Fruit fly (Drosophila melanogaster) whole organism, prepupa: ENCODE measurements around the gene X11Lbeta.
A peak's percentile ranks its signal among the peaks of the same experiment; 100 is the strongest.

ENCODE experiments used
- Blimp-1 ChIP-seq: fragments of 200-800 bp; sonication (Bioruptor generic); optimal IDR thresholded peaks from 3 replicates; lab custom pipeline; 2017; ENCODE audit warnings: missing biosample characterization, missing genetic modification characterization, mild to moderate bottlenecking, moderate library complexity, missing genetic modification reagents
- CG10631 ChIP-seq: fragments of 200-800 bp; sonication (Bioruptor generic); optimal IDR thresholded peaks from 2 replicates; lab custom pipeline; 2016; ENCODE audit warnings: missing biosample characterization, missing genetic modification characterization
- CG10669 ChIP-seq: fragments of 200-800 bp; sonication (Bioruptor generic); optimal IDR thresholded peaks from 3 replicates; lab custom pipeline; 2018; ENCODE audit warnings: missing biosample characterization, mild to moderate bottlenecking, missing genetic modification characterization, moderate library complexity
- CG11902 ChIP-seq: fragments of 200-800 bp; sonication (Bioruptor generic); optimal IDR thresholded peaks from 3 replicates; lab custom pipeline; 2016; ENCODE audit warnings: missing biosample characterization, missing genetic modification characterization
- CG15336 ChIP-seq: fragments of 200-800 bp; sonication (Bioruptor generic); IDR thresholded peaks from 2 replicates; pipeline ENCODE4 v1.3.6; 2022; ENCODE audit warnings: missing biosample characterization, missing genetic modification characterization
- CG1621 ChIP-seq: fragments of 200-800 bp; sonication (Bioruptor generic); optimal IDR thresholded peaks from 3 replicates; lab custom pipeline; 2018; ENCODE audit warnings: missing biosample characterization, mild to moderate bottlenecking, missing genetic modification characterization
- CG3032 ChIP-seq: fragments of 200-800 bp; optimal IDR thresholded peaks from 2 replicates; lab custom pipeline; 2019; ENCODE audit warnings: missing biosample characterization, mild to moderate bottlenecking, missing genetic modification characterization, moderate library complexity
- CG31627 ChIP-seq: fragments of 200-800 bp; sonication (Bioruptor generic); optimal IDR thresholded peaks from 3 replicates; lab custom pipeline; 2016; ENCODE audit warnings: missing biosample characterization, missing genetic modification characterization
- CG32006 ChIP-seq: fragments of 200-800 bp; sonication (Bioruptor generic); optimal IDR thresholded peaks from 3 replicates; lab custom pipeline; 2017; ENCODE audit warnings: missing biosample characterization, mild to moderate bottlenecking, missing genetic modification characterization
- CG4318 ChIP-seq: fragments of 200-800 bp; sonication (Bioruptor generic); optimal IDR thresholded peaks from 3 replicates; lab custom pipeline; 2017; ENCODE audit warnings: missing biosample characterization, mild to moderate bottlenecking, missing genetic modification characterization
- CG6163 ChIP-seq: fragments of 200-800 bp; sonication (Bioruptor generic); IDR thresholded peaks from 3 replicates; pipeline ENCODE4 v1.3.6; 2022; ENCODE audit warnings: missing biosample characterization, missing genetic modification characterization
- CG6792 ChIP-seq: fragments of 200-800 bp; sonication (Bioruptor generic); optimal IDR thresholded peaks from 3 replicates; lab custom pipeline; 2016; ENCODE audit warnings: missing biosample characterization, missing genetic modification characterization
- CG6808 ChIP-seq: fragments of 200-800 bp; sonication (Bioruptor generic); optimal IDR thresholded peaks from 3 replicates; lab custom pipeline; 2017; ENCODE audit warnings: missing biosample characterization, missing genetic modification characterization, mild to moderate bottlenecking, moderate library complexity, missing genetic modification reagents
- CG8119 ChIP-seq: fragments of 200-800 bp; sonication (Bioruptor generic); IDR thresholded peaks from 3 replicates; pipeline ENCODE4 v1.3.6; 2022; ENCODE audit warnings: missing biosample characterization, missing genetic modification characterization
- Eip75B ChIP-seq: fragments of 200-800 bp; sonication (Bioruptor generic); optimal IDR thresholded peaks from 3 replicates; lab custom pipeline; 2016; ENCODE audit warnings: missing biosample characterization, missing genetic modification characterization
- Eip78C ChIP-seq: fragments of 200-800 bp; sonication (Bioruptor generic); peaks from one replicate; lab custom pipeline; 2016; ENCODE audit warnings: missing biosample characterization, missing genetic modification characterization
- Eip93F ChIP-seq: fragments of 200-800 bp; sonication (Bioruptor generic); optimal IDR thresholded peaks from 2 replicates; lab custom pipeline; 2016; ENCODE audit warnings: missing biosample characterization, mild to moderate bottlenecking, missing genetic modification characterization
- Ets21C ChIP-seq: fragments of 200-800 bp; sonication (Bioruptor generic); optimal IDR thresholded peaks from 3 replicates; lab custom pipeline; 2016; ENCODE audit warnings: missing biosample characterization, missing genetic modification characterization
- Ets96B ChIP-seq: fragments of 200-800 bp; optimal IDR thresholded peaks from 2 replicates; lab custom pipeline; 2019; ENCODE audit warnings: missing biosample characterization, mild to moderate bottlenecking, missing genetic modification characterization, moderate library complexity
- Hr39 ChIP-seq: fragments of 200-800 bp; sonication (Bioruptor generic); optimal IDR thresholded peaks from 2 replicates; lab custom pipeline; 2016; ENCODE audit warnings: missing biosample characterization, missing genetic modification characterization
- Hr4 ChIP-seq: fragments of 200-800 bp; sonication (Bioruptor generic); optimal IDR thresholded peaks from 3 replicates; lab custom pipeline; 2016; ENCODE audit warnings: missing biosample characterization, missing genetic modification characterization
- Lpt ChIP-seq: fragments of 200-800 bp; sonication (Bioruptor generic); optimal IDR thresholded peaks from 3 replicates; lab custom pipeline; 2016; ENCODE audit warnings: missing biosample characterization, missing genetic modification characterization
- Smox ChIP-seq: fragments of 200-800 bp; sonication (Bioruptor generic); optimal IDR thresholded peaks from 3 replicates; lab custom pipeline; 2016; ENCODE audit warnings: missing biosample characterization, missing genetic modification characterization
- Sox102F ChIP-seq: fragments of 200-800 bp; sonication (Bioruptor generic); optimal IDR thresholded peaks from 2 replicates; lab custom pipeline; 2016; ENCODE audit warnings: missing biosample characterization, mild to moderate bottlenecking, missing genetic modification characterization
- Sox14 ChIP-seq: fragments of 200-800 bp; sonication (Bioruptor generic); optimal IDR thresholded peaks from 3 replicates; lab custom pipeline; 2016; ENCODE audit warnings: missing biosample characterization, missing genetic modification characterization
- Sox15 ChIP-seq: fragments of 200-800 bp; sonication (Bioruptor generic); optimal IDR thresholded peaks from 3 replicates; lab custom pipeline; 2016; ENCODE audit warnings: missing biosample characterization, missing genetic modification characterization
- achi ChIP-seq: fragments of 200-800 bp; sonication (Bioruptor generic); optimal IDR thresholded peaks from 3 replicates; lab custom pipeline; 2016; ENCODE audit warnings: missing biosample characterization, missing genetic modification characterization
- acj6 ChIP-seq: fragments of 200-800 bp; sonication (Bioruptor generic); optimal IDR thresholded peaks from 3 replicates; lab custom pipeline; 2016; ENCODE audit warnings: missing biosample characterization, missing genetic modification characterization
- cyc ChIP-seq: fragments of 200-800 bp; sonication (Bioruptor generic); optimal IDR thresholded peaks from 3 replicates; lab custom pipeline; 2016; ENCODE audit warnings: missing biosample characterization, missing genetic modification characterization
- dac ChIP-seq: fragments of 200-800 bp; sonication (Bioruptor generic); optimal IDR thresholded peaks from 2 replicates; lab custom pipeline; 2017; ENCODE audit warnings: missing biosample characterization, mild to moderate bottlenecking, missing genetic modification characterization
- dsx ChIP-seq: fragments of 200-800 bp; optimal IDR thresholded peaks from 3 replicates; lab custom pipeline; 2019; ENCODE audit warnings: missing biosample characterization, mild to moderate bottlenecking, missing genetic modification characterization, moderate library complexity; ENCODE audit not compliant: poor library complexity, severe bottlenecking
- esn ChIP-seq: fragments of 200-800 bp; sonication (Bioruptor generic); optimal IDR thresholded peaks from 2 replicates; lab custom pipeline; 2016; ENCODE audit warnings: missing biosample characterization, mild to moderate bottlenecking, missing genetic modification characterization, moderate library complexity
- fd59A ChIP-seq: fragments of 200-800 bp; sonication (Bioruptor generic); optimal IDR thresholded peaks from 2 replicates; lab custom pipeline; 2017; ENCODE audit warnings: missing biosample characterization, mild to moderate bottlenecking, missing genetic modification characterization, missing genetic modification reagents
- fd85E ChIP-seq: fragments of 200-800 bp; sonication (Bioruptor generic); optimal IDR thresholded peaks from 3 replicates; lab custom pipeline; 2016; ENCODE audit warnings: missing biosample characterization, missing genetic modification characterization
- fkh ChIP-seq: fragments of 200-800 bp; sonication (Bioruptor generic); optimal IDR thresholded peaks from 3 replicates; lab custom pipeline; 2017; ENCODE audit warnings: missing biosample characterization, mild to moderate bottlenecking, missing genetic modification characterization, moderate library complexity
- net ChIP-seq: fragments of 200-800 bp; sonication (Bioruptor generic); optimal IDR thresholded peaks from 3 replicates; lab custom pipeline; 2016; ENCODE audit warnings: missing biosample characterization, missing genetic modification characterization
- pdm3 ChIP-seq: fragments of 200-800 bp; sonication (Bioruptor generic); optimal IDR thresholded peaks from 3 replicates; lab custom pipeline; 2016; ENCODE audit warnings: missing biosample characterization, missing genetic modification characterization
- salr ChIP-seq, 2 experiments: fragments of 200-800 bp; sonication (Bioruptor generic); optimal IDR thresholded peaks; 3 replicates each; lab custom pipeline; 2016 to 2018; ENCODE audit warnings: missing biosample characterization in 2 of 2, missing genetic modification characterization in 2 of 2, mild to moderate bottlenecking in 1 of 2
- ss ChIP-seq, 2 experiments: fragments of 200-800 bp; sonication (Bioruptor generic); optimal IDR thresholded peaks; 2 replicates in 1 of 2; 3 replicates in 1 of 2; lab custom pipeline; 2017 to 2018; ENCODE audit warnings: mild to moderate bottlenecking in 2 of 2, missing biosample characterization in 2 of 2, missing genetic modification characterization in 2 of 2, moderate library complexity in 1 of 2
- topi ChIP-seq: fragments of 200-800 bp; sonication (Bioruptor generic); optimal IDR thresholded peaks from 3 replicates; lab custom pipeline; 2016; ENCODE audit warnings: missing biosample characterization, missing genetic modification characterization
- vri ChIP-seq: fragments of 200-800 bp; sonication (Bioruptor generic); optimal IDR thresholded peaks from 3 replicates; lab custom pipeline; 2016; ENCODE audit warnings: missing biosample characterization, mild to moderate bottlenecking, missing genetic modification characterization

X11Lbeta gene

dm6 chrX:10732733-10733455 lies 105.4 kb downstream of the X11Lbeta start:
- TF ChIP-seq achi (no peak), fkh (peak; percentile 80)

- TF ChIP-seq Hr4 (GFP tag; lab: Kevin White, UChicago) (peak; percentile 18), salr (GFP tag; optimal IDR thresholded peaks at IDR 0.05; lab: Kevin White, UChicago) (peak in 1 of 2 experiments; percentile 12), dsx (GFP tag; lab: Kevin White, UChicago) (no peak), Eip93F (GFP tag; lab: Kevin White, UChicago) (no peak), Eip78C (GFP tag; lab: Kevin White, UChicago) (peak; percentile 17), CG10669 (GFP tag; lab: Kevin White, UChicago) (no peak), pdm3 (no peak), CG32006 (GFP tag; lab: Kevin White, UChicago) (no peak), CG1621 (tag; lab: Kevin White, UChicago) (no peak), Sox102F (GFP tag; lab: Kevin White, UChicago) (no peak), Ets96B (tag; lab: Kevin White, UChicago) (no peak), Sox14 (peak; percentile 85), CG6808 (GFP tag; lab: Kevin White, UChicago) (no peak), esn (GFP tag; lab: Kevin White, UChicago) (no peak), Eip75B (GFP tag; lab: Kevin White, UChicago) (no peak), acj6 (GFP tag; lab: Kevin White, UChicago) (no peak), CG11902 (GFP tag; lab: Kevin White, UChicago) (no peak)
Measured at dm6 chrX:10734763-10735681, 107.5 kb downstream of the X11Lbeta start.

dm6 chrX:10735682-10736353 lies 108.3 kb downstream of the X11Lbeta start:
- TF ChIP-seq CG32006 (GFP tag; lab: Kevin White, UChicago) (peak; percentile 54), fd85E (no peak), Blimp-1 (GFP tag; lab: Kevin White, UChicago) (no peak), Sox15 (no peak), achi (peak; percentile 21), CG1621 (tag; lab: Kevin White, UChicago) (peak; percentile 20), Sox14 (peak; percentile 58), CG6792 (GFP tag; lab: Kevin White, UChicago) (no peak), fkh (peak; percentile 21), esn (GFP tag; lab: Kevin White, UChicago) (peak; percentile 9), net (GFP tag; lab: Kevin White, UChicago) (peak; percentile 12), CG10631 (GFP tag; lab: Kevin White, UChicago) (peak; percentile 27), CG4318 (GFP tag; lab: Kevin White, UChicago) (no peak), CG3032 (tag; lab: Kevin White, UChicago) (no peak), Smox (GFP tag; lab: Kevin White, UChicago) (no peak), ss (GFP tag; optimal IDR thresholded peaks at IDR 0.05; lab: Kevin White, UChicago) (peak; percentile 31 to 69), CG15336 (GFP tag; lab: Robert Waterston, UW) (peak; percentile 16; the same call in 1 of the 2 replicates), Hr39 (GFP tag; lab: Kevin White, UChicago) (no peak), pdm3 (peak; percentile 37), Ets21C (GFP tag; lab: Kevin White, UChicago) (no peak), Hr4 (GFP tag; lab: Kevin White, UChicago) (peak; percentile 46), dsx (GFP tag; lab: Kevin White, UChicago) (peak; percentile 53), CG31627 (GFP tag; lab: Kevin White, UChicago) (peak; percentile 20), salr (GFP tag; optimal IDR thresholded peaks at IDR 0.05; lab: Kevin White, UChicago) (no peak), fd59A (GFP tag; lab: Kevin White, UChicago) (no peak), Eip75B (GFP tag; lab: Kevin White, UChicago) (no peak), dac (GFP tag; lab: Kevin White, UChicago) (no peak), CG6163 (GFP tag; lab: Robert Waterston, UW) (peak; percentile 27; the same call in 1 of the 3 replicates), vri (GFP tag; lab: Kevin White, UChicago) (peak; percentile 1), CG8119 (GFP tag; lab: Robert Waterston, UW) (peak; percentile 55; the same call in 2 of the 3 replicates), cyc (no peak), topi (peak; percentile 21), Lpt (GFP tag; lab: Kevin White, UChicago) (peak; percentile 49)
